Fruit fly (Drosophila melanogaster) whole organism, embryonic: Measurements from ENCODE around the gene Zn72D.

Experiments used
- CG12219 ChIP-seq: fragments of 200-800 bp; sonication (Bioruptor generic); optimal IDR thresholded peaks from 3 replicates; lab custom pipeline; 2018; ENCODE audit warnings: missing biosample characterization, mild to moderate bottlenecking, missing genetic modification characterization
- CG1647 ChIP-seq: fragments of 200-800 bp; sonication (Bioruptor generic); optimal IDR thresholded peaks from 3 replicates; lab custom pipeline; 2016; ENCODE audit warnings: missing biosample characterization, missing genetic modification characterization
- CG34224 ChIP-seq: fragments of 200-800 bp; sonication (Bioruptor generic); IDR thresholded peaks from 3 replicates; pipeline ENCODE4 v1.3.6; 2022; ENCODE audit warnings: missing biosample characterization, missing genetic modification characterization; ENCODE audit not compliant: partially characterized antibody
- Gug ChIP-seq: fragments of 200-800 bp; sonication (Bioruptor generic); IDR thresholded peaks from 4 replicates; pipeline ENCODE4 v1.3.6; 2022; ENCODE audit warnings: missing biosample characterization, missing genetic modification characterization
- row ChIP-seq: fragments of 200-800 bp; sonication (Bioruptor generic); IDR thresholded peaks from 3 replicates; pipeline ENCODE4 v1.3.6; 2022; ENCODE audit warnings: missing biosample characterization, missing genetic modification characterization
- sna ChIP-seq: fragments of 200-800 bp; sonication (Bioruptor generic); IDR thresholded peaks from 2 replicates; pipeline ENCODE4 v1.3.6; 2022; ENCODE audit warnings: missing biosample characterization, missing genetic modification characterization; ENCODE audit not compliant: partially characterized antibody

DNA sequence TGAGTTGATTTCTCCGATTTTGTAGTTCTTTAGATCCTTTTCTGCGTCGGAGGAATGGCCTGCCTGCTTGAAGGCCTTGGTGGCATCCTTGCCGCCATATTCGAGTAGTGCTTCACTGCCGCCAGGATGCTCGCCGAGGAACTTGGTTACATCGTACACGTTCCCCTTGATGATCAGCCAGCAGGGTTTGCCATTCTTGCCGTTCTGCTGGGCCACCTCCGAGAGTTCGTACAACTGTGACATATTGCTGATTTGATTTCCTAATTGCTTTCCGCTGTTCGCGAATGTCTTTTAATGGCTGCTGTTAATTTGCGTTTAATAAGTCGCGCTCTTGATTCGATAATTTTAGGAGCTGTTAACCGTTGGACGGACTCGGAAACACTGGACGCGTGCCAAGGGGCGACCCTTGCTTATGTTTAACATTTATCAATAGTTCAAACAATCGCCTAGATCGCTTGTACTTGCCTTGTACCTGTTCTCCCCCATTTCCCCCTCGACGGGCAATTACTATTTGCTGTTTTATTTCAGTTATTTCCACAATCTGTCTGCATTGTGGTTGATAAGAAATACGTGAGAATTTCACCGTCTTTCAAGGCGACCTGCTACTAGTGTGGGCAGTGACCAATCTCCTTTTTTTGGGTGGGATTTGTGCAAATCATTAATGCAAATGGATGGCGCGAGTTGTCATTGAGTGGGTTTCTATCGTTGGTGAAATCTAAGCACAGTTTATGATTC, 24.6 kb upstream of the Zn72D start:
- no peak for TF ChIP-seq Gug (GFP tag; lab: Robert Waterston, UW)
- TF ChIP-seq CG1647: no peak
- TF ChIP-seq CG12219: no peak
- TF ChIP-seq row (GFP tag; lab: Robert Waterston, UW): no peak
- TF ChIP-seq sna: no peak
- TF ChIP-seq CG34224 (GFP tag; lab: Robert Waterston, UW): no peak
